Fruit fly (Drosophila melanogaster): ENCODE results near the gene CG1582.

The CG1582 gene

DNA sequence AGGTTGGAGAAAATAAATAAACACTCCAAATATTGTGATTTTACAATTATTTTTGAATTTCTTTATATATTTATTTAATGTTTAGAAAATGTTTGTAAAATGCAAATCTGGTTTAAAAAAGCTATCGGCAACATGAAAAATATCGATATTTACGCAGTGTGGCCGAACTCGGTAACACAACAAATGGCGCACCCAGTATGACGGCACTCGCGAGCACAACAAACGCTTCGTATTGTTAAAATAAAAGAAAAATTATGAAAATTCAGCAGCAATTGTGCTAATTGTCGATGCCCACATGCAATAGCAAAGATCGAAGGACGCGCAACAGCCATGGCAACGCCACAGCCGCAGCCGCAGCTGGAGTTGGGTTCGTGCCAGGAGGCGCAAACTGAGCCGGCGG is 50.5 kb downstream of the CG1582 start, which contains the start of gene CG2202 (continued):
- TF ChIP-seq NfI (GFP tag; optimal IDR thresholded peaks at IDR 0.05) (no peak), CG31388 (GFP tag; optimal IDR thresholded peaks at IDR 0.05) (no peak), CG4820 (GFP tag; optimal IDR thresholded peaks at IDR 0.05) (no peak), CG10565 (GFP tag; optimal IDR thresholded peaks at IDR 0.05) (no peak), CG2116 (GFP tag; optimal IDR thresholded peaks at IDR 0.05) (peak; percentile 97), az2 (GFP tag; optimal IDR thresholded peaks at IDR 0.05) (no peak), BtbVII (GFP tag; optimal IDR thresholded peaks at IDR 0.05) (no peak), ac (GFP tag; optimal IDR thresholded peaks at IDR 0.05) (no peak), Hmx (GFP tag; optimal IDR thresholded peaks at IDR 0.05) (no peak), CG14710 (tag; optimal IDR thresholded peaks at IDR 0.05) (peak; percentile 48), chinmo (GFP tag; IDR thresholded peaks at IDR 0.05; ENCODE audit: partially characterized antibody) (no peak), CG10267 (tag; optimal IDR thresholded peaks at IDR 0.05) (peak; percentile 25), scrt (GFP tag; optimal IDR thresholded peaks at IDR 0.05) (no peak), CG12659 (GFP tag; optimal IDR thresholded peaks at IDR 0.05) (peak; percentile 29), CG12769 (tag; optimal IDR thresholded peaks at IDR 0.05) (no peak), hbn (GFP tag; IDR thresholded peaks at IDR 0.05; ENCODE audit: partially characterized antibody) (peak; percentile 69), CG8281 (tag; optimal IDR thresholded peaks at IDR 0.05) (no peak), eve (GFP tag; optimal IDR thresholded peaks at IDR 0.05) (no peak), maf-S (GFP tag; optimal IDR thresholded peaks at IDR 0.05) (no peak), CG8924 (tag; optimal IDR thresholded peaks at IDR 0.05) (peak; percentile 30), MESR4 (GFP tag; optimal IDR thresholded peaks at IDR 0.05) (peak; percentile 72), tna (GFP tag; IDR thresholded peaks at IDR 0.05; ENCODE audit: partially characterized antibody) (no peak), Dref (GFP tag; IDR thresholded peaks at IDR 0.05) (peak; percentile 71), CG17385 (GFP tag; optimal IDR thresholded peaks at IDR 0.05) (no peak), dan (GFP tag; IDR thresholded peaks at IDR 0.05) (no peak), Hey (tag; optimal IDR thresholded peaks at IDR 0.05) (no peak), Doc2 (GFP tag; IDR thresholded peaks at IDR 0.05) (no peak), CG2202 (tag; optimal IDR thresholded peaks at IDR 0.05) (peak; percentile 5), pho (GFP tag; optimal IDR thresholded peaks at IDR 0.05) (no peak), CG13287 (GFP tag; IDR thresholded peaks at IDR 0.05; ENCODE audit: partially characterized antibody) (peak; percentile 80), CG6791 (GFP tag; IDR thresholded peaks at IDR 0.05; ENCODE audit: partially characterized antibody) (peak; percentile 53), pnt (GFP tag; optimal IDR thresholded peaks at IDR 0.05) (no peak), pros (GFP tag; optimal IDR thresholded peaks at IDR 0.05) (no peak), vnd (GFP tag; IDR thresholded peaks at IDR 0.05; ENCODE audit: partially characterized antibody) (peak; percentile 69), HmgZ (tag; optimal IDR thresholded peaks at IDR 0.05) (no peak), CG7963 (GFP tag; IDR thresholded peaks at IDR 0.05; ENCODE audit: partially characterized antibody) (peak; percentile 64; the same call in 1 of the 3 replicates), HHEX (GFP tag; optimal IDR thresholded peaks at IDR 0.05) (no peak), Sry-δ (GFP tag; optimal IDR thresholded peaks at IDR 0.05) (peak; percentile 57), amos (GFP tag; IDR thresholded peaks at IDR 0.05; ENCODE audit: partially characterized antibody) (peak; percentile 78), CG14965 (GFP tag; optimal IDR thresholded peaks at IDR 0.05; ENCODE audit: borderline replicate concordance) (no peak), CG13424 (tag; optimal IDR thresholded peaks at IDR 0.05) (peak; percentile 10), YL-1 (GFP tag; optimal IDR thresholded peaks at IDR 0.05) (peak; percentile 39), CG31441 (GFP tag; IDR thresholded peaks at IDR 0.05) (no peak), CG7786 (GFP tag; optimal IDR thresholded peaks at IDR 0.05) (no peak), CG10274 (GFP tag; optimal IDR thresholded peaks at IDR 0.05) (no peak), CG32532 (GFP tag; IDR thresholded peaks at IDR 0.05) (no peak), Sry-β (GFP tag; optimal IDR thresholded peaks at IDR 0.05) (peak; percentile 3), bbx (GFP tag; IDR thresholded peaks at IDR 0.05; ENCODE audit: partially characterized antibody) (peak; percentile 61), BEAF-32 (GFP tag; optimal IDR thresholded peaks at IDR 0.05) (peak; percentile 79), dati (GFP tag; IDR thresholded peaks at IDR 0.05) (no peak)

All from whole organism, embryonic.